Worm (Caenorhabditis elegans) whole organism, early embryonic: ENCODE measurements around the gene pks-1.

Experiments used
- B0310.2 ChIP-seq: sonication (generic microtip); optimal IDR thresholded peaks from 2 replicates; lab custom pipeline; 2016; ENCODE audit warnings: mild to moderate bottlenecking, missing genetic modification characterization, missing compliant biosample characterization
- F13C5.2 ChIP-seq: sonication (generic microtip); optimal IDR thresholded peaks from 2 replicates; lab custom pipeline; 2017; ENCODE audit warnings: mild to moderate bottlenecking, missing genetic modification characterization, inconsistent platforms, missing compliant biosample characterization
- aly-1 ChIP-seq: sonication (generic microtip); optimal IDR thresholded peaks from 2 replicates; lab custom pipeline; 2016; ENCODE audit warnings: missing genetic modification characterization, missing compliant biosample characterization
- ceh-13 ChIP-seq: fragments of 200-800 bp; sonication (Bioruptor generic); optimal IDR thresholded peaks from 2 replicates; lab custom pipeline; 2018; ENCODE audit warnings: mild to moderate bottlenecking, missing genetic modification characterization, missing compliant biosample characterization
- ceh-36 ChIP-seq: sonication (generic microtip); optimal IDR thresholded peaks from 2 replicates; lab custom pipeline; 2016; ENCODE audit warnings: missing genetic modification characterization, inconsistent platforms, missing compliant biosample characterization
- ets-7 ChIP-seq: sonication (generic microtip); optimal IDR thresholded peaks from 2 replicates; lab custom pipeline; 2016; ENCODE audit warnings: missing genotype, missing genetic modification characterization, missing compliant biosample characterization
- flt-1 ChIP-seq: fragments of 200-800 bp; sonication (Bioruptor generic); IDR thresholded peaks from 2 replicates; pipeline ENCODE4 v1.3.6; 2022; ENCODE audit warnings: missing genetic modification characterization, missing compliant biosample characterization
- hmbx-1 ChIP-seq: sonication (generic microtip); optimal IDR thresholded peaks from 2 replicates; lab custom pipeline; 2016; ENCODE audit warnings: mild to moderate bottlenecking, missing genetic modification characterization, missing compliant biosample characterization
- hmg-4 ChIP-seq: fragments of 200-800 bp; sonication (Bioruptor generic); optimal IDR thresholded peaks from 2 replicates; lab custom pipeline; 2018; ENCODE audit warnings: mild to moderate bottlenecking, missing genetic modification characterization, missing compliant biosample characterization
- hnd-1 ChIP-seq: sonication (generic microtip); optimal IDR thresholded peaks from 2 replicates; lab custom pipeline; 2016; ENCODE audit warnings: missing genetic modification characterization, missing compliant biosample characterization
- pes-1 ChIP-seq: fragments of 200-800 bp; sonication (Bioruptor generic); IDR thresholded peaks from 2 replicates; pipeline ENCODE4 v1.3.6; 2022; ENCODE audit warnings: missing genetic modification reagents, missing genetic modification characterization, missing compliant biosample characterization
- scrt-1 ChIP-seq: fragments of 200-800 bp; sonication (Bioruptor generic); IDR thresholded peaks from 2 replicates; pipeline ENCODE4 v1.3.6; 2022; ENCODE audit warnings: missing genetic modification characterization, missing compliant biosample characterization
- sea-1 ChIP-seq: fragments of 200-800 bp; sonication (Bioruptor generic); conservative IDR thresholded peaks from 2 replicates; pipeline ENCODE4 v1.3.6; 2022; ENCODE audit warnings: missing genetic modification characterization, missing compliant biosample characterization
- tbx-11 ChIP-seq: fragments of 200-800 bp; sonication (Bioruptor generic); IDR thresholded peaks from 2 replicates; pipeline ENCODE4 v1.3.6; 2022; ENCODE audit warnings: missing genetic modification characterization, missing compliant biosample characterization
- tbx-37 ChIP-seq: fragments of 200-800 bp; sonication (Bioruptor generic); conservative IDR thresholded peaks from 2 replicates; pipeline ENCODE4 v1.3.6; 2022; ENCODE audit warnings: missing genetic modification reagents, missing genetic modification characterization, missing compliant biosample characterization

The pks-1 gene

ce11 chrX:5485931-5486537 is 72.4 kb downstream of the pks-1 start, which contains the start of gene C25F6.1:
TSS of gene C25F6.1 (plus strand) at chrX:5486487.
- TF ChIP-seq ceh-36 (tag; lab: Kevin White, UChicago) = no peak
- no peak for TF ChIP-seq B0310.2 (tag; lab: Kevin White, UChicago)
- TF ChIP-seq F13C5.2 = no peak
- TF ChIP-seq flt-1 = no peak
- TF ChIP-seq pes-1 (GFP tag; lab: Robert Waterston, UW) = no peak
- no peak for TF ChIP-seq sea-1 (GFP tag; lab: Robert Waterston, UW)
- no peak for TF ChIP-seq aly-1 (tag; lab: Kevin White, UChicago)
- no peak for TF ChIP-seq tbx-37 (GFP tag; lab: Robert Waterston, UW)
- no peak for TF ChIP-seq ceh-13
- TF ChIP-seq hnd-1 (tag; lab: Kevin White, UChicago) = no peak

- TF ChIP-seq F13C5.2 (no peak), hmbx-1 (tag; lab: Kevin White, UChicago) (no peak), sea-1 (GFP tag; lab: Robert Waterston, UW) (no peak), hmg-4 (GFP tag; lab: Kevin White, UChicago) (no peak), scrt-1 (GFP tag; lab: Robert Waterston, UW) (no peak), pes-1 (GFP tag; lab: Robert Waterston, UW) (no peak), ceh-13 (no peak), tbx-37 (GFP tag; lab: Robert Waterston, UW) (no peak), B0310.2 (tag; lab: Kevin White, UChicago) (no peak), ets-7 (tag; lab: Kevin White, UChicago) (no peak)
Measured at ce11 chrX:5488867-5489266, 75.3 kb downstream of the pks-1 start.

ce11 chrX:5489538-5489937 is 75.9 kb downstream of the pks-1 start, which contains the start of gene F55D1.1:
TSS of gene F55D1.1 (plus strand) at chrX:5489838.
- TF ChIP-seq hmbx-1 (tag; lab: Kevin White, UChicago) = no peak
- no peak for TF ChIP-seq hmg-4 (GFP tag; lab: Kevin White, UChicago)
- no peak for TF ChIP-seq sea-1 (GFP tag; lab: Robert Waterston, UW)
- no peak for TF ChIP-seq tbx-11 (GFP tag; lab: Robert Waterston, UW)
